Fruit fly (Drosophila melanogaster): ENCODE measurements around the gene CG4073.

Gene CG4073

DNA sequence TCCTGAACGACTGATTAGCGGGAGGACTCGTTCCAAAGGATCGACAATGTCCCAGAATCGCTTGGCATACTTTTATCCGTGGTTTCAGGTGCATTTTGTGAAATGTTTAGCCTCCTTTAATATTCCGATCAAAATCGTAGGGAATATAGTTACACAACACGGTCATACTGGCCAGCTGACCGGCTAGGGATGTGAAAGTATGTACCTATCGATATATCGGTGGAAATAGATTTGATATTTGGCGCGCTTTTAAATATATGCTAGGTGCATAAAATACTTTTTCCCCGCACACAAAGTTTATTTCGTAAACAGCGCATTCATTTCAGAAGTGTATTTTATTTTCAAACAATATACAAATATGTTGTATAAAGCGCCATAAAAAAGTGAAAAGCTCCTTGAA is 6.4 kb upstream of the CG4073 start, which contains the start of gene CG31278 (continued):
- TF ChIP-seq bbx (GFP tag; IDR thresholded peaks at IDR 0.05; ENCODE audit: partially characterized antibody) (peak; percentile 81), CG7963 (GFP tag; IDR thresholded peaks at IDR 0.05; ENCODE audit: partially characterized antibody) (peak; percentile 80), zen2 (GFP tag; IDR thresholded peaks at IDR 0.05; ENCODE audit: partially characterized antibody) (peak; percentile 75; the same call in 2 of the 3 replicates), stwl (tag; optimal IDR thresholded peaks at IDR 0.05) (peak; percentile 83), mld (GFP tag; IDR thresholded peaks at IDR 0.05; ENCODE audit: partially characterized antibody) (0 out of 3 replicates have a peak, but pooled peaks have one; percentile 53), cato (GFP tag; optimal IDR thresholded peaks at IDR 0.05; ENCODE audit: borderline replicate concordance) (no peak), sens (GFP tag) (peak; percentile 58), ato (GFP tag; IDR thresholded peaks at IDR 0.05; ENCODE audit: partially characterized antibody) (peak; percentile 77), pzg (GFP tag; optimal IDR thresholded peaks at IDR 0.05) (peak; percentile 79), schlank (tag; optimal IDR thresholded peaks at IDR 0.05) (no peak), gfzf (GFP tag; optimal IDR thresholded peaks at IDR 0.05) (peak; percentile 67), Dp (GFP tag; optimal IDR thresholded peaks at IDR 0.05) (peak; percentile 91), HLH4C (GFP tag; IDR thresholded peaks at IDR 0.05; ENCODE audit: partially characterized antibody) (peak; percentile 64), CG34224 (GFP tag; IDR thresholded peaks at IDR 0.05; ENCODE audit: partially characterized antibody) (peak; percentile 81), CG10543 (GFP tag; optimal IDR thresholded peaks at IDR 0.05) (no peak), hb (GFP tag; IDR thresholded peaks at IDR 0.05; ENCODE audit: partially characterized antibody) (peak; percentile 68; the same call in 1 of the 3 replicates), sens-2 (GFP tag; IDR thresholded peaks at IDR 0.05) (no peak), bigmax (GFP tag; optimal IDR thresholded peaks at IDR 0.05) (no peak), Scr (GFP tag; IDR thresholded peaks at IDR 0.05; ENCODE audit: partially characterized antibody) (peak; percentile 83), CTCF (GFP tag; optimal IDR thresholded peaks at IDR 0.05) (no peak), nerfin-2 (GFP tag; IDR thresholded peaks at IDR 0.05; ENCODE audit: partially characterized antibody) (peak; percentile 39; the same call in 1 of the 2 replicates), Opbp (GFP tag; IDR thresholded peaks at IDR 0.05; ENCODE audit: partially characterized antibody) (peak; percentile 79; the same call in 2 of the 3 replicates), CG14860 (GFP tag; IDR thresholded peaks at IDR 0.05; ENCODE audit: partially characterized antibody) (0 out of 3 replicates have a peak, but pooled peaks have one; percentile 56), CG6791 (GFP tag; IDR thresholded peaks at IDR 0.05; ENCODE audit: partially characterized antibody) (peak; percentile 83), MBD-R2 (GFP tag; IDR thresholded peaks at IDR 0.05) (peak; percentile 88), CG4617 (GFP tag; optimal IDR thresholded peaks at IDR 0.05; ENCODE audit: borderline replicate concordance) (peak; percentile 66), sna (GFP tag; IDR thresholded peaks at IDR 0.05; ENCODE audit: partially characterized antibody) (peak; percentile 78; the same call in 1 of the 2 replicates), amos (GFP tag; IDR thresholded peaks at IDR 0.05; ENCODE audit: partially characterized antibody) (peak; percentile 84), Sry-δ (GFP tag; optimal IDR thresholded peaks at IDR 0.05) (peak; percentile 92), Dref (GFP tag; IDR thresholded peaks at IDR 0.05) (peak; percentile 83), Xbp1 (GFP tag; optimal IDR thresholded peaks at IDR 0.05) (no peak), tap (tag; optimal IDR thresholded peaks at IDR 0.05) (no peak), CG10274 (GFP tag; optimal IDR thresholded peaks at IDR 0.05) (no peak), CG2129 (GFP tag; IDR thresholded peaks at IDR 0.05; ENCODE audit: partially characterized antibody) (peak; percentile 64), E2f2 (GFP tag; IDR thresholded peaks at IDR 0.05) (peak; percentile 97), Poxn (GFP tag; IDR thresholded peaks at IDR 0.05) (no peak), CG31365 (tag; optimal IDR thresholded peaks at IDR 0.05) (no peak), nmo (GFP tag; optimal IDR thresholded peaks at IDR 0.05) (peak; percentile 23), Ets97D (GFP tag; optimal IDR thresholded peaks at IDR 0.05) (peak; percentile 22), CG11093 (GFP tag; IDR thresholded peaks at IDR 0.05) (no peak), CG34422 (GFP tag; IDR thresholded peaks at IDR 0.05) (peak; percentile 33; the same call in 1 of the 3 replicates), CG9797 (GFP tag; optimal IDR thresholded peaks at IDR 0.05) (peak; percentile 75), Dll (GFP tag; IDR thresholded peaks at IDR 0.05; ENCODE audit: partially characterized antibody) (peak; percentile 83), vnd (GFP tag; IDR thresholded peaks at IDR 0.05; ENCODE audit: partially characterized antibody) (peak; percentile 64; the same call in 2 of the 3 replicates), MESR4 (GFP tag; optimal IDR thresholded peaks at IDR 0.05) (peak; percentile 35), CG8388 (GFP tag; optimal IDR thresholded peaks at IDR 0.05) (no peak), Sry-β (GFP tag; optimal IDR thresholded peaks at IDR 0.05) (no peak), CG2116 (GFP tag; optimal IDR thresholded peaks at IDR 0.05) (peak; percentile 46)
